Worm (Caenorhabditis elegans): ENCODE data around the gene Y43F8B.18.

The Y43F8B.18 gene

DNA sequence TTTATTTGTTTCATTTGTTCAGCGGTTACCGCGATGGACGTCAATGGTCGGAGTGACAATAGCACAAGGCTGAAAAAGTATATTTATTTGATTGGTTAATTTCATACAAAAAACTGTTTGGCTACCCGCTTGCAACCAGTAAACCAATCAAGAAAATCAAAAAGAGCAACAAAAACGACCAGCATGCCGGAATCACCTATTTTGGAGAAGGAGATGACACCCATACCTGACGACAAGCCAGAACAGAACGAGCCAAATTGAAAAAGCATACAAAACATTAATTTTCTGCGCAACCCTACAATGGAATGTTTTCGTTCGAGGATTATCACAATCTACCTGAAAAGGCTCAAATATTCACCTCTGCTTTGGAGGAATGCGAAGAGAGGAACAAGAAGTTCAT, 4.7 kb downstream of the Y43F8B.18 start, which contains the start of gene Y43F8B.7:
Gene Y43F8B.7 (plus strand): TSS at position 301 of the 400 bp plus-strand sequence.
- TF ChIP-seq duxl-1 (tag; optimal IDR thresholded peaks at IDR 0.05; ENCODE audit: poor library complexity) (no peak), ctbp-1 (GFP tag; IDR thresholded peaks at IDR 0.05) (no peak), dpl-1 (GFP tag; optimal IDR thresholded peaks at IDR 0.05) (no peak), spr-1 (tag; optimal IDR thresholded peaks at IDR 0.05) (no peak), F44E2.7 (GFP tag; IDR thresholded peaks at IDR 0.05) (no peak), sdz-12 (GFP tag; optimal IDR thresholded peaks at IDR 0.05) (no peak), mep-1 (tag; optimal IDR thresholded peaks at IDR 0.05) (no peak), gei-8 (GFP tag; optimal IDR thresholded peaks at IDR 0.05) (no peak), set-16 (GFP tag; IDR thresholded peaks at IDR 0.05) (no peak), ceh-82 (tag; optimal IDR thresholded peaks at IDR 0.05) (no peak), nhr-25 (tag; optimal IDR thresholded peaks at IDR 0.05; ENCODE audit: borderline replicate concordance, insufficient read depth) (no peak), nhr-6 (tag; optimal IDR thresholded peaks at IDR 0.05) (no peak), nhr-42 (GFP tag; IDR thresholded peaks at IDR 0.05) (no peak), lin-15B (tag; optimal IDR thresholded peaks at IDR 0.05) (no peak), fkh-10 (GFP tag; optimal IDR thresholded peaks at IDR 0.05) (no peak), mes-2 (tag; optimal IDR thresholded peaks at IDR 0.05; ENCODE audit: poor library complexity, severe bottlenecking) (no peak), skn-1 (tag; optimal IDR thresholded peaks at IDR 0.05) (no peak), lsy-2 (tag; optimal IDR thresholded peaks at IDR 0.05) (no peak)

DNA sequence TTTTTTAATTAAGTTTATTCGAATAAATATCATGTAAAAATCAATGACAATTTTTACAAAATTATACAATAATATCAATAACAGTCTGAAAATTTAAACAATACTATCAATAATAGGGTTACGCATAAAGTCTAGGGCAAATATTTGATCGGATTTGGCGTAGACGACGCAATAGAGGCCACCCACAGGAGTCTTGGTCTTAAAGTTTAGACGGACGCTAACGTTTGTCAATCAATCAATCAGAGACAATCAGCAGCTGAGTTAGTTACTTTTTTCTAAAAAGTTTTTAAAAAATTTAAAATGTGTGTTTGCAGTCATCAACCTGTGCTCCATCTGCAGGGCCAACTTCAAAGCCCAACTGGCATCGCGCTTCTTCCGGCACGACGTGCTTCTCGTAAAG, 5.5 kb downstream of the Y43F8B.18 start, which contains the start of gene Y43F8B.29:
Gene Y43F8B.29 (plus strand): TSS at position 301 of the 400 bp plus-strand sequence.
- TF ChIP-seq dmd-9 (GFP tag; IDR thresholded peaks at IDR 0.05) (no peak), vab-7 (GFP tag; IDR thresholded peaks at IDR 0.05) (no peak), nhr-28 (tag; optimal IDR thresholded peaks at IDR 0.05) (no peak), php-3 (GFP tag; IDR thresholded peaks at IDR 0.05) (no peak), ztf-7 (tag; optimal IDR thresholded peaks at IDR 0.05) (no peak), lin-29 (GFP tag; IDR thresholded peaks at IDR 0.05) (no peak), daf-16 (GFP tag; optimal IDR thresholded peaks at IDR 0.05) (no peak), daf-16 (tag; optimal IDR thresholded peaks at IDR 0.05) (no peak), snpc-1.2 (GFP tag; IDR thresholded peaks at IDR 0.05) (no peak), duxl-1 (tag; optimal IDR thresholded peaks at IDR 0.05; ENCODE audit: poor library complexity) (no peak), nhr-6 (tag; optimal IDR thresholded peaks at IDR 0.05) (no peak), lin-38 (GFP tag; IDR thresholded peaks at IDR 0.05) (no peak), cey-2 (tag; optimal IDR thresholded peaks at IDR 0.05; ENCODE audit: borderline replicate concordance, insufficient read depth) (no peak), ctbp-1 (GFP tag; IDR thresholded peaks at IDR 0.05) (no peak), ceh-62 (tag; optimal IDR thresholded peaks at IDR 0.05) (no peak)

DNA sequence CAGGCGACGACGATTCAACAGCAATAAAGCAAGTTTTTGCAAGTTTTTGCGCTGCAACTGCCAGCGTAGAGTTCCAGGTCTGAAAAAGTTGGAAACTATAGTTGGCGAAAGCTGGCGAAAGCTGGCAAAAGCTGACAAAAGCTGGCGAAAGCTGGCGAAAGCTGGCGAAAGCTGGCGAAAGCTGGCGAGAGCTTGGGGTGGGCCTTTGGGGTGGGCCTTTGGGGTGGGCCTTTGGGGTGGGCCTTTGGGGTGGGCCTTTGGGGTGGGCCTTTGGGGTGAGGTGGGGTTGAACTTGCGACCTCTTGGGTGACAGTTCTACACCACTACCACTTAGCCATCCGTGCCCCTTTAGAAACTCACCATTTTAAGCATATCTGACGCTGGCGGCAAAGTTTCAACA, 9.4 kb downstream of the Y43F8B.18 start:
- no peak for TF ChIP-seq mep-1 (tag; optimal IDR thresholded peaks at IDR 0.05)
- TF ChIP-seq set-16 (GFP tag; IDR thresholded peaks at IDR 0.05) = peak; percentile 89
- TF ChIP-seq snpc-1.2 (GFP tag; IDR thresholded peaks at IDR 0.05) = 0 out of 2 replicates have a peak, but pooled peaks have one; percentile 20
- no peak for TF ChIP-seq gei-8 (GFP tag; optimal IDR thresholded peaks at IDR 0.05)
- no peak for TF ChIP-seq unc-62 (GFP tag; optimal IDR thresholded peaks at IDR 0.05 in 1 of 2)
- no peak for TF ChIP-seq unc-62 (tag; optimal IDR thresholded peaks at IDR 0.05)

- TF ChIP-seq pqm-1 (tag; optimal IDR thresholded peaks at IDR 0.05) (no peak), dmd-8 (GFP tag; IDR thresholded peaks at IDR 0.05) (no peak), egl-43 (GFP tag; IDR thresholded peaks at IDR 0.05) (no peak), unc-62 (GFP tag; optimal IDR thresholded peaks at IDR 0.05 in 1 of 2) (no peak), unc-62 (tag; optimal IDR thresholded peaks at IDR 0.05) (no peak), fos-1 (tag; optimal IDR thresholded peaks at IDR 0.05) (no peak), ztf-11 (tag; optimal IDR thresholded peaks at IDR 0.05) (no peak), nhr-77 (tag; optimal IDR thresholded peaks at IDR 0.05) (no peak), ceh-82 (tag; optimal IDR thresholded peaks at IDR 0.05) (no peak), saeg-2 (GFP tag; IDR thresholded peaks at IDR 0.05) (no peak), ama-1 (optimal IDR thresholded peaks at IDR 0.05) (no peak), ceh-20 (GFP tag; IDR thresholded peaks at IDR 0.05) (no peak), nhr-48 (tag; optimal IDR thresholded peaks at IDR 0.05) (no peak), spr-1 (tag; optimal IDR thresholded peaks at IDR 0.05) (no peak), lim-7 (GFP tag; IDR thresholded peaks at IDR 0.05) (no peak), zag-1 (tag; optimal IDR thresholded peaks at IDR 0.05) (no peak), set-16 (GFP tag; IDR thresholded peaks at IDR 0.05) (no peak), nhr-76 (tag; optimal IDR thresholded peaks at IDR 0.05) (no peak), mes-2 (tag; optimal IDR thresholded peaks at IDR 0.05; ENCODE audit: poor library complexity, severe bottlenecking) (no peak), lir-3 (tag; optimal IDR thresholded peaks at IDR 0.05) (no peak), skn-1 (tag; optimal IDR thresholded peaks at IDR 0.05) (no peak)
Observed at ce11 chrV:19495587-19495986, 9.8 kb downstream of the Y43F8B.18 start, which contains the start of gene scl-21. scl-21 (minus strand) TSS chrV:19495687.

Data from whole organism, L4 larva.